Worm (Caenorhabditis elegans): ENCODE results near the gene str-140.

ce11 chrV:8017924-8018323 is 49.8 kb downstream of the str-140 start:
- TF ChIP-seq nfya-1 (tag; optimal IDR thresholded peaks at IDR 0.05; ENCODE audit: insufficient read depth) = no peak
- TF ChIP-seq snpc-4 (tag; optimal IDR thresholded peaks at IDR 0.05) = no peak
- no peak for TF ChIP-seq nhr-28 (tag; optimal IDR thresholded peaks at IDR 0.05)
- no peak for TF ChIP-seq unc-39 (tag; optimal IDR thresholded peaks at IDR 0.05)
- no peak for TF ChIP-seq nhr-25 (tag; optimal IDR thresholded peaks at IDR 0.05)
- TF ChIP-seq ztf-11 (tag; optimal IDR thresholded peaks at IDR 0.05) = no peak
- no peak for TF ChIP-seq unc-62 (GFP tag; optimal IDR thresholded peaks at IDR 0.05)

Data from whole organism, L3 larva.